Worm (Caenorhabditis elegans) whole organism, midembryonic: Measurements from ENCODE around the gene F07G11.1.

Experiments
- cog-1 ChIP-seq: sonication (generic microtip); optimal IDR thresholded peaks from 2 replicates; lab custom pipeline; 2016; ENCODE audit warnings: missing genetic modification characterization, missing compliant biosample characterization
- flt-1 ChIP-seq: fragments of 200-800 bp; sonication (Bioruptor generic); IDR thresholded peaks from 2 replicates; pipeline ENCODE4 v1.3.6; 2022; ENCODE audit warnings: missing genetic modification characterization, missing compliant biosample characterization
- med-1 ChIP-seq: sonication (generic microtip); optimal IDR thresholded peaks from 2 replicates; lab custom pipeline; 2017; ENCODE audit warnings: missing genetic modification characterization, mild to moderate bottlenecking, missing compliant biosample characterization, antibody characterized with exemption, missing genetic modification reagents; ENCODE audit not compliant: insufficient read depth
- ref-1 ChIP-seq: fragments of 200-800 bp; sonication (Bioruptor generic); conservative IDR thresholded peaks from 2 replicates; pipeline ENCODE4 v1.3.6; 2022; ENCODE audit warnings: missing genetic modification reagents, missing genetic modification characterization, missing compliant biosample characterization
- tab-1 ChIP-seq: fragments of 200-800 bp; sonication (Bioruptor generic); IDR thresholded peaks from 2 replicates; pipeline ENCODE4 v1.3.6; 2022; ENCODE audit warnings: missing genetic modification characterization, missing compliant biosample characterization
- ztf-23 ChIP-seq: fragments of 200-800 bp; sonication (Bioruptor generic); IDR thresholded peaks from 2 replicates; pipeline ENCODE4 v1.3.6; 2022; ENCODE audit warnings: missing genetic modification reagents, missing genetic modification characterization, missing compliant biosample characterization
- ztf-29 ChIP-seq: fragments of 200-800 bp; sonication (Bioruptor generic); IDR thresholded peaks from 2 replicates; pipeline ENCODE4 v1.3.6; 2022; ENCODE audit warnings: missing genetic modification reagents, missing genetic modification characterization, missing compliant biosample characterization

- TF ChIP-seq med-1 = no peak
- TF ChIP-seq cog-1 (tag; lab: Kevin White, UChicago) = no peak
- no peak for TF ChIP-seq tab-1 (GFP tag; lab: Robert Waterston, UW)
- TF ChIP-seq flt-1 (GFP tag; lab: Robert Waterston, UW) = no peak
- TF ChIP-seq ztf-29 (GFP tag; lab: Robert Waterston, UW) = no peak
- TF ChIP-seq ref-1 (GFP tag; lab: Robert Waterston, UW) = no peak
- TF ChIP-seq ztf-23 (GFP tag; lab: Robert Waterston, UW) = no peak
These were observed 41.2 kb upstream of the F07G11.1 start, which contains the start of gene C13A2.7 for ce11 chrV:7266021-7266420.
